Fruit fly (Drosophila melanogaster): ENCODE data around the gene CG6271.

CG6271 gene

dm6 chr3R:26987455-26987854 lies 38.5 kb downstream of the CG6271 start (continued):
- no peak for TF ChIP-seq CG1603 (tag; optimal IDR thresholded peaks at IDR 0.05)
- peak; percentile 45; the same call in 1 of the 2 replicates for TF ChIP-seq sob (GFP tag; IDR thresholded peaks at IDR 0.05)
- TF ChIP-seq CG33213 (GFP tag; optimal IDR thresholded peaks at IDR 0.05): no peak
- TF ChIP-seq CG12071 (GFP tag; optimal IDR thresholded peaks at IDR 0.05): peak; percentile 21
- TF ChIP-seq toy (GFP tag; IDR thresholded peaks at IDR 0.05): no peak
- peak; percentile 9 for TF ChIP-seq CG12769 (tag; optimal IDR thresholded peaks at IDR 0.05)
- TF ChIP-seq sim (GFP tag; IDR thresholded peaks at IDR 0.05): no peak
- TF ChIP-seq CG12659 (GFP tag; optimal IDR thresholded peaks at IDR 0.05): no peak
- no peak for TF ChIP-seq pzg (GFP tag; optimal IDR thresholded peaks at IDR 0.05)
- TF ChIP-seq CG2120 (GFP tag; optimal IDR thresholded peaks at IDR 0.05): no peak
- peak; percentile 50 for TF ChIP-seq CG13296 (GFP tag; optimal IDR thresholded peaks at IDR 0.05)
- peak; percentile 17 for TF ChIP-seq Fer1 (GFP tag; optimal IDR thresholded peaks at IDR 0.05)
- no peak for TF ChIP-seq CG4328 (GFP tag; optimal IDR thresholded peaks at IDR 0.05)
- no peak for TF ChIP-seq CG3847 (GFP tag; IDR thresholded peaks at IDR 0.05)
- TF ChIP-seq fd3F (GFP tag; optimal IDR thresholded peaks at IDR 0.05): no peak
- TF ChIP-seq Kr (GFP tag; optimal IDR thresholded peaks at IDR 0.05): no peak
- TF ChIP-seq CG5180 (GFP tag; optimal IDR thresholded peaks at IDR 0.05): no peak
- TF ChIP-seq grau (tag; optimal IDR thresholded peaks at IDR 0.05): no peak
- TF ChIP-seq CG8290 (GFP tag; optimal IDR thresholded peaks at IDR 0.05): no peak
- TF ChIP-seq CG8290 (tag; optimal IDR thresholded peaks at IDR 0.05): peak in 1 of 2 experiments; percentile 8
- no peak for TF ChIP-seq CG12744 (GFP tag; optimal IDR thresholded peaks at IDR 0.05)
- no peak for TF ChIP-seq Sox102F (GFP tag; optimal IDR thresholded peaks at IDR 0.05)
- TF ChIP-seq Bdp1 (GFP tag; optimal IDR thresholded peaks at IDR 0.05): no peak
- peak; percentile 13 for TF ChIP-seq grn (GFP tag; optimal IDR thresholded peaks at IDR 0.05)
- TF ChIP-seq HHEX (GFP tag; optimal IDR thresholded peaks at IDR 0.05): no peak
- no peak for TF ChIP-seq ro (GFP tag; IDR thresholded peaks at IDR 0.05)

dm6 chr3R:26984437-26984836 lies 41.5 kb downstream of the CG6271 start:
- TF ChIP-seq tna (GFP tag; IDR thresholded peaks at IDR 0.05; ENCODE audit: partially characterized antibody) (no peak), exex (tag; optimal IDR thresholded peaks at IDR 0.05) (peak; percentile 77), grn (GFP tag; optimal IDR thresholded peaks at IDR 0.05) (peak; percentile 52), Drgx (GFP tag; IDR thresholded peaks at IDR 0.05) (no peak)

- TF ChIP-seq CG1233 (GFP tag; optimal IDR thresholded peaks at IDR 0.05) (no peak), aop (GFP tag; IDR thresholded peaks at IDR 0.05) (no peak), scrt (GFP tag; optimal IDR thresholded peaks at IDR 0.05) (no peak), CG2678 (tag; optimal IDR thresholded peaks at IDR 0.05) (peak; percentile 17), Sin3A (optimal IDR thresholded peaks at IDR 0.05) (no peak), Atf6 (GFP tag; IDR thresholded peaks at IDR 0.05) (peak; percentile 18; the same call in 1 of the 2 replicates), chinmo (GFP tag; IDR thresholded peaks at IDR 0.05; ENCODE audit: partially characterized antibody) (0 out of 4 replicates have a peak, but pooled peaks have one; percentile 50), gro (GFP tag; optimal IDR thresholded peaks at IDR 0.05) (peak; percentile 62), prd (optimal IDR thresholded peaks at IDR 0.05) (no peak), prd (GFP tag; IDR thresholded peaks at IDR 0.05) (no peak), CG1647 (GFP tag; optimal IDR thresholded peaks at IDR 0.05) (no peak), Eip74EF (GFP tag; optimal IDR thresholded peaks at IDR 0.05) (peak in 1 of 2 experiments; percentile 13), sd (tag; optimal IDR thresholded peaks at IDR 0.05) (peak; percentile 23), Med (GFP tag) (peak; percentile 52), CG14710 (tag; optimal IDR thresholded peaks at IDR 0.05) (no peak), Scr (GFP tag; IDR thresholded peaks at IDR 0.05; ENCODE audit: partially characterized antibody) (no peak)
These were observed 43.8 kb downstream of the CG6271 start for dm6 chr3R:26982106-26982505.
